Fruit fly (Drosophila melanogaster) whole organism, prepupa: ENCODE results near the gene sbm.

ENCODE experiments used
- CG10631 ChIP-seq: fragments of 200-800 bp; sonication (Bioruptor generic); optimal IDR thresholded peaks from 2 replicates; lab custom pipeline; 2016; ENCODE audit warnings: missing biosample characterization, missing genetic modification characterization
- CG10669 ChIP-seq: fragments of 200-800 bp; sonication (Bioruptor generic); optimal IDR thresholded peaks from 3 replicates; lab custom pipeline; 2018; ENCODE audit warnings: missing biosample characterization, mild to moderate bottlenecking, missing genetic modification characterization, moderate library complexity
- CG11762 ChIP-seq: fragments of 200-800 bp; sonication (Bioruptor generic); optimal IDR thresholded peaks from 3 replicates; lab custom pipeline; 2016; ENCODE audit warnings: missing biosample characterization, missing genetic modification characterization; ENCODE audit not compliant: insufficient read depth
- CG15336 ChIP-seq: fragments of 200-800 bp; sonication (Bioruptor generic); IDR thresholded peaks from 2 replicates; pipeline ENCODE4 v1.3.6; 2022; ENCODE audit warnings: missing biosample characterization, missing genetic modification characterization
- CG31627 ChIP-seq: fragments of 200-800 bp; sonication (Bioruptor generic); optimal IDR thresholded peaks from 3 replicates; lab custom pipeline; 2016; ENCODE audit warnings: missing biosample characterization, missing genetic modification characterization
- CG32006 ChIP-seq: fragments of 200-800 bp; sonication (Bioruptor generic); optimal IDR thresholded peaks from 3 replicates; lab custom pipeline; 2017; ENCODE audit warnings: missing biosample characterization, mild to moderate bottlenecking, missing genetic modification characterization
- CG34406 ChIP-seq: fragments of 200-800 bp; sonication (Bioruptor generic); optimal IDR thresholded peaks from 3 replicates; lab custom pipeline; 2016; ENCODE audit warnings: missing biosample characterization, missing genetic modification characterization
- CG3919 ChIP-seq: fragments of 200-800 bp; sonication (Bioruptor generic); optimal IDR thresholded peaks from 3 replicates; lab custom pipeline; 2016; ENCODE audit warnings: missing biosample characterization, missing genetic modification characterization
- CG6163 ChIP-seq: fragments of 200-800 bp; sonication (Bioruptor generic); IDR thresholded peaks from 3 replicates; pipeline ENCODE4 v1.3.6; 2022; ENCODE audit warnings: missing biosample characterization, missing genetic modification characterization
- CG6808 ChIP-seq: fragments of 200-800 bp; sonication (Bioruptor generic); optimal IDR thresholded peaks from 3 replicates; lab custom pipeline; 2017; ENCODE audit warnings: missing biosample characterization, missing genetic modification characterization, mild to moderate bottlenecking, moderate library complexity, missing genetic modification reagents
- CG8119 ChIP-seq: fragments of 200-800 bp; sonication (Bioruptor generic); IDR thresholded peaks from 3 replicates; pipeline ENCODE4 v1.3.6; 2022; ENCODE audit warnings: missing biosample characterization, missing genetic modification characterization
- CG8319 ChIP-seq: fragments of 200-800 bp; sonication (Bioruptor generic); optimal IDR thresholded peaks from 3 replicates; lab custom pipeline; 2016; ENCODE audit warnings: missing biosample characterization, missing genetic modification characterization
- CG8632 ChIP-seq: fragments of 200-800 bp; sonication (Bioruptor generic); optimal IDR thresholded peaks from 3 replicates; lab custom pipeline; 2016; ENCODE audit warnings: missing biosample characterization, missing genetic modification characterization
- CG9139 ChIP-seq: fragments of 200-800 bp; sonication (Bioruptor generic); optimal IDR thresholded peaks from 3 replicates; lab custom pipeline; 2017; ENCODE audit warnings: missing biosample characterization, mild to moderate bottlenecking, missing genetic modification characterization
- Eip75B ChIP-seq: fragments of 200-800 bp; sonication (Bioruptor generic); optimal IDR thresholded peaks from 3 replicates; lab custom pipeline; 2016; ENCODE audit warnings: missing biosample characterization, missing genetic modification characterization
- Eip78C ChIP-seq: fragments of 200-800 bp; sonication (Bioruptor generic); peaks from one replicate; lab custom pipeline; 2016; ENCODE audit warnings: missing biosample characterization, missing genetic modification characterization
- Ets96B ChIP-seq: fragments of 200-800 bp; optimal IDR thresholded peaks from 2 replicates; lab custom pipeline; 2019; ENCODE audit warnings: missing biosample characterization, mild to moderate bottlenecking, missing genetic modification characterization, moderate library complexity
- Gug ChIP-seq: fragments of 200-800 bp; sonication (Bioruptor generic); IDR thresholded peaks from 2 replicates; pipeline ENCODE4 v1.3.6; 2022; ENCODE audit warnings: missing biosample characterization, missing genetic modification characterization
- Hr39 ChIP-seq: fragments of 200-800 bp; sonication (Bioruptor generic); optimal IDR thresholded peaks from 2 replicates; lab custom pipeline; 2016; ENCODE audit warnings: missing biosample characterization, missing genetic modification characterization
- Lpt ChIP-seq: fragments of 200-800 bp; sonication (Bioruptor generic); optimal IDR thresholded peaks from 3 replicates; lab custom pipeline; 2016; ENCODE audit warnings: missing biosample characterization, missing genetic modification characterization
- Met ChIP-seq: fragments of 200-800 bp; sonication (Bioruptor generic); optimal IDR thresholded peaks from 3 replicates; lab custom pipeline; 2016; ENCODE audit warnings: missing biosample characterization, missing genetic modification characterization
- OdsH ChIP-seq: fragments of 200-800 bp; sonication (Bioruptor generic); optimal IDR thresholded peaks from 3 replicates; lab custom pipeline; 2016; ENCODE audit warnings: missing biosample characterization, missing genetic modification characterization
- Smox ChIP-seq: fragments of 200-800 bp; sonication (Bioruptor generic); optimal IDR thresholded peaks from 3 replicates; lab custom pipeline; 2016; ENCODE audit warnings: missing biosample characterization, missing genetic modification characterization
- Sox102F ChIP-seq: fragments of 200-800 bp; sonication (Bioruptor generic); optimal IDR thresholded peaks from 2 replicates; lab custom pipeline; 2016; ENCODE audit warnings: missing biosample characterization, mild to moderate bottlenecking, missing genetic modification characterization
- Sox15 ChIP-seq: fragments of 200-800 bp; sonication (Bioruptor generic); optimal IDR thresholded peaks from 3 replicates; lab custom pipeline; 2016; ENCODE audit warnings: missing biosample characterization, missing genetic modification characterization
- achi ChIP-seq: fragments of 200-800 bp; sonication (Bioruptor generic); optimal IDR thresholded peaks from 3 replicates; lab custom pipeline; 2016; ENCODE audit warnings: missing biosample characterization, missing genetic modification characterization
- acj6 ChIP-seq: fragments of 200-800 bp; sonication (Bioruptor generic); optimal IDR thresholded peaks from 3 replicates; lab custom pipeline; 2016; ENCODE audit warnings: missing biosample characterization, missing genetic modification characterization
- cyc ChIP-seq: fragments of 200-800 bp; sonication (Bioruptor generic); optimal IDR thresholded peaks from 3 replicates; lab custom pipeline; 2016; ENCODE audit warnings: missing biosample characterization, missing genetic modification characterization
- dsx ChIP-seq: fragments of 200-800 bp; optimal IDR thresholded peaks from 3 replicates; lab custom pipeline; 2019; ENCODE audit warnings: missing biosample characterization, mild to moderate bottlenecking, missing genetic modification characterization, moderate library complexity; ENCODE audit not compliant: poor library complexity, severe bottlenecking
- eg ChIP-seq: fragments of 200-800 bp; sonication (Bioruptor generic); IDR thresholded peaks from 3 replicates; pipeline ENCODE4 v1.3.6; 2022; ENCODE audit warnings: missing biosample characterization, missing genetic modification characterization
- esn ChIP-seq: fragments of 200-800 bp; sonication (Bioruptor generic); optimal IDR thresholded peaks from 2 replicates; lab custom pipeline; 2016; ENCODE audit warnings: missing biosample characterization, mild to moderate bottlenecking, missing genetic modification characterization, moderate library complexity
- fd59A ChIP-seq: fragments of 200-800 bp; sonication (Bioruptor generic); optimal IDR thresholded peaks from 2 replicates; lab custom pipeline; 2017; ENCODE audit warnings: missing biosample characterization, mild to moderate bottlenecking, missing genetic modification characterization, missing genetic modification reagents
- fd85E ChIP-seq: fragments of 200-800 bp; sonication (Bioruptor generic); optimal IDR thresholded peaks from 3 replicates; lab custom pipeline; 2016; ENCODE audit warnings: missing biosample characterization, missing genetic modification characterization
- fkh ChIP-seq: fragments of 200-800 bp; sonication (Bioruptor generic); optimal IDR thresholded peaks from 3 replicates; lab custom pipeline; 2017; ENCODE audit warnings: missing biosample characterization, mild to moderate bottlenecking, missing genetic modification characterization, moderate library complexity
- lz ChIP-seq: fragments of 200-800 bp; sonication (Bioruptor generic); optimal IDR thresholded peaks from 3 replicates; lab custom pipeline; 2016; ENCODE audit warnings: missing biosample characterization, missing genetic modification characterization
- net ChIP-seq: fragments of 200-800 bp; sonication (Bioruptor generic); optimal IDR thresholded peaks from 3 replicates; lab custom pipeline; 2016; ENCODE audit warnings: missing biosample characterization, missing genetic modification characterization
- pdm3 ChIP-seq: fragments of 200-800 bp; sonication (Bioruptor generic); optimal IDR thresholded peaks from 3 replicates; lab custom pipeline; 2016; ENCODE audit warnings: missing biosample characterization, missing genetic modification characterization
- salr ChIP-seq, 2 experiments: fragments of 200-800 bp; sonication (Bioruptor generic); optimal IDR thresholded peaks; 3 replicates each; lab custom pipeline; 2016 to 2018; ENCODE audit warnings: missing biosample characterization in 2 of 2, missing genetic modification characterization in 2 of 2, mild to moderate bottlenecking in 1 of 2
- ss ChIP-seq, 2 experiments: fragments of 200-800 bp; sonication (Bioruptor generic); optimal IDR thresholded peaks; 2 replicates in 1 of 2; 3 replicates in 1 of 2; lab custom pipeline; 2017 to 2018; ENCODE audit warnings: mild to moderate bottlenecking in 2 of 2, missing biosample characterization in 2 of 2, missing genetic modification characterization in 2 of 2, moderate library complexity in 1 of 2
- svp ChIP-seq: fragments of 200-800 bp; sonication (Bioruptor generic); peaks from one replicate; lab custom pipeline; 2016; ENCODE audit warnings: missing biosample characterization, missing genetic modification characterization
- vri ChIP-seq: fragments of 200-800 bp; sonication (Bioruptor generic); optimal IDR thresholded peaks from 3 replicates; lab custom pipeline; 2016; ENCODE audit warnings: missing biosample characterization, mild to moderate bottlenecking, missing genetic modification characterization

sbm gene

DNA sequence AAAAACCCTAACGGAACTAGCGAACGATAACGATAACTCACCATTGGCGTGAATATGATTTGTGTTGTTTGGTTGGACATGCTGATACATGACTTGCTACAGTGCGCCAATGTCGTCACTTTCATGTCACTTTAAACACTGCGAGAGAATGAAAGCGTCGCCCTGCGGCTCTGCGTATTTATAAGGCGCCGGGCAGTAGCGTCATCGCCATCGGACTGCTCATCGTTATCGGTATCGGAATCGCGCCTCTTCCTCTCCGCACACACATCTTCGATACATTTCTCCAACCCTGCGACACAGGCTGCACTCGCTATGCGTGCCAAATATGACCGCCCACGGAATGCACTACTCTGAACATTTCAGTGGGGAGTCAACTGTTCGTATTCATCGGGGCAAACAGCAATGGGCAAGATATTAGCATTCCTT, at the start of gene sbm:
TSS of gene sbm (minus strand) at position 160 of the 426 bp plus-strand sequence.
- TF ChIP-seq Sox15 (GFP tag; lab: Kevin White, UChicago) (peak; percentile 8), acj6 (GFP tag; lab: Kevin White, UChicago) (peak; percentile 26), fkh (no peak), CG8319 (GFP tag; lab: Kevin White, UChicago) (no peak), CG8632 (GFP tag; lab: Kevin White, UChicago) (no peak), CG6163 (GFP tag; lab: Robert Waterston, UW) (peak; percentile 49; the same call in 2 of the 3 replicates), CG32006 (GFP tag; lab: Kevin White, UChicago) (peak; percentile 47), fd85E (GFP tag; lab: Kevin White, UChicago) (no peak), Smox (GFP tag; lab: Kevin White, UChicago) (peak; percentile 2), CG10631 (GFP tag; lab: Kevin White, UChicago) (peak; percentile 0), lz (GFP tag; lab: Kevin White, UChicago) (peak; percentile 9), CG15336 (GFP tag; lab: Robert Waterston, UW) (no peak), esn (GFP tag; lab: Kevin White, UChicago) (peak; percentile 32), CG10669 (no peak), OdsH (GFP tag; lab: Kevin White, UChicago) (peak; percentile 8), Eip78C (GFP tag; lab: Kevin White, UChicago) (peak; percentile 66), eg (peak; percentile 60), CG3919 (GFP tag; lab: Kevin White, UChicago) (peak; percentile 12), cyc (GFP tag; lab: Kevin White, UChicago) (peak; percentile 26), CG31627 (GFP tag; lab: Kevin White, UChicago) (peak; percentile 23), pdm3 (GFP tag; lab: Kevin White, UChicago) (peak; percentile 2), net (GFP tag; lab: Kevin White, UChicago) (no peak), Hr39 (GFP tag; lab: Kevin White, UChicago) (peak; percentile 18), Met (GFP tag; lab: Kevin White, UChicago) (peak; percentile 1)

DNA sequence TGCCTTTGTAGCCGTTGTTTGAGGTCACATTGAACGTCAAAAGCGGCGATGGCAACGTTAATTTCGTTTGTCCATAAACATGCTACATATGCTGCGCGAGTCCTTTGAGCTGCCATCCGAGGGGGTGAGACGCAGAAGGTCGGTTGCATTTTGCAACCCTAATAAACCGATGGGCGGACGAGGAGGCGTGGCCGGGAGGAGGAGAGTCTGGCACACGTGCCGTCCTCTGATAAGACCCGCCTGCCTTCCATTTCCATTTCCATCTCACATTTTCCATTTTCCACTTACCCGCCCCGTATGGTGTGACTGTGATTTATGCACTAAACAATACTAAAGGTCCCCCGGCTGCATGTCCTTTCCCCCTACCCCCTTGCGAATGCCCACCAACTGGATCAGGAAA, 47.4 kb upstream of the sbm start:
- TF ChIP-seq Lpt (no peak), acj6 (GFP tag; lab: Kevin White, UChicago) (no peak), Eip75B (GFP tag; lab: Kevin White, UChicago) (no peak), CG34406 (GFP tag; lab: Kevin White, UChicago) (no peak), lz (GFP tag; lab: Kevin White, UChicago) (no peak)

dm6 chrX:14634696-14635095, 32.3 kb upstream of the sbm start:
- TF ChIP-seq CG8319 (GFP tag; lab: Kevin White, UChicago) = no peak
- no peak for TF ChIP-seq ss (GFP tag; optimal IDR thresholded peaks at IDR 0.05; lab: Kevin White, UChicago)
- peak; percentile 2 for TF ChIP-seq Eip78C (GFP tag; lab: Kevin White, UChicago)
- TF ChIP-seq, all 60 proteins: peak for 1

- TF ChIP-seq vri = no peak
- no peak for TF ChIP-seq CG6163 (GFP tag; lab: Robert Waterston, UW)
- TF ChIP-seq fd59A = no peak
- TF ChIP-seq, all 60 proteins: peak for 0
These were observed 31.8 kb upstream of the sbm start for dm6 chrX:14634224-14634623.

- no peak for TF ChIP-seq pdm3 (GFP tag; lab: Kevin White, UChicago)
- peak; percentile 67 for TF ChIP-seq fkh
These were observed 30.8 kb upstream of the sbm start for dm6 chrX:14633168-14633567.

- TF ChIP-seq CG9139 = no peak
- TF ChIP-seq salr (GFP tag; optimal IDR thresholded peaks at IDR 0.05; lab: Kevin White, UChicago) = no peak
- TF ChIP-seq CG6808 (GFP tag; lab: Kevin White, UChicago) = no peak
- no peak for TF ChIP-seq CG34406 (GFP tag; lab: Kevin White, UChicago)
- TF ChIP-seq dsx = peak; percentile 30
- TF ChIP-seq Gug = no peak
- TF ChIP-seq Ets96B (tag; lab: Kevin White, UChicago) = peak; percentile 8
- TF ChIP-seq net (GFP tag; lab: Kevin White, UChicago) = no peak
- TF ChIP-seq CG8119 (GFP tag; lab: Robert Waterston, UW) = no peak
- TF ChIP-seq Sox15 (GFP tag; lab: Kevin White, UChicago) = no peak
- TF ChIP-seq CG32006 (GFP tag; lab: Kevin White, UChicago) = no peak
- no peak for TF ChIP-seq CG11762 (GFP tag; lab: Kevin White, UChicago)
- no peak for TF ChIP-seq Sox102F
- peak; percentile 1 for TF ChIP-seq CG10631 (GFP tag; lab: Kevin White, UChicago)
- peak; percentile 4 for TF ChIP-seq Eip78C (GFP tag; lab: Kevin White, UChicago)
- TF ChIP-seq CG8632 (GFP tag; lab: Kevin White, UChicago) = no peak
- TF ChIP-seq svp (GFP tag; lab: Kevin White, UChicago) = no peak
- TF ChIP-seq achi = no peak
These were observed 27.0 kb upstream of the sbm start for dm6 chrX:14629411-14629810.
